Worm (Caenorhabditis elegans) whole organism, midembryonic: ENCODE results near the gene C06A6.2.

Experiments
- T22C8.4 ChIP-seq: fragments of 200-800 bp; sonication (Bioruptor generic); IDR thresholded peaks from 2 replicates; pipeline ENCODE4 v1.3.6; 2022; ENCODE audit warnings: missing genetic modification characterization, missing compliant biosample characterization
- cog-1 ChIP-seq: sonication (generic microtip); optimal IDR thresholded peaks from 2 replicates; lab custom pipeline; 2016; ENCODE audit warnings: missing genetic modification characterization, missing compliant biosample characterization
- flt-1 ChIP-seq: fragments of 200-800 bp; sonication (Bioruptor generic); IDR thresholded peaks from 2 replicates; pipeline ENCODE4 v1.3.6; 2022; ENCODE audit warnings: missing genetic modification characterization, missing compliant biosample characterization
- klf-2 ChIP-seq: fragments of 200-800 bp; sonication (Bioruptor generic); conservative IDR thresholded peaks from 2 replicates; pipeline ENCODE4 v1.3.6; 2022; ENCODE audit warnings: missing genetic modification reagents, missing genetic modification characterization, missing compliant biosample characterization
- med-1 ChIP-seq: sonication (generic microtip); optimal IDR thresholded peaks from 2 replicates; lab custom pipeline; 2017; ENCODE audit warnings: missing genetic modification characterization, mild to moderate bottlenecking, missing compliant biosample characterization, antibody characterized with exemption, missing genetic modification reagents; ENCODE audit not compliant: insufficient read depth
- ref-1 ChIP-seq: fragments of 200-800 bp; sonication (Bioruptor generic); conservative IDR thresholded peaks from 2 replicates; pipeline ENCODE4 v1.3.6; 2022; ENCODE audit warnings: missing genetic modification reagents, missing genetic modification characterization, missing compliant biosample characterization
- tab-1 ChIP-seq: fragments of 200-800 bp; sonication (Bioruptor generic); IDR thresholded peaks from 2 replicates; pipeline ENCODE4 v1.3.6; 2022; ENCODE audit warnings: missing genetic modification characterization, missing compliant biosample characterization
- ztf-23 ChIP-seq: fragments of 200-800 bp; sonication (Bioruptor generic); IDR thresholded peaks from 2 replicates; pipeline ENCODE4 v1.3.6; 2022; ENCODE audit warnings: missing genetic modification reagents, missing genetic modification characterization, missing compliant biosample characterization
- ztf-29 ChIP-seq: fragments of 200-800 bp; sonication (Bioruptor generic); IDR thresholded peaks from 2 replicates; pipeline ENCODE4 v1.3.6; 2022; ENCODE audit warnings: missing genetic modification reagents, missing genetic modification characterization, missing compliant biosample characterization

ce11 chrIV:7836030-7836429 lies 10.4 kb upstream of the C06A6.2 start:
- no peak for TF ChIP-seq flt-1 (GFP tag; lab: Robert Waterston, UW)
- TF ChIP-seq cog-1: no peak
- TF ChIP-seq tab-1 (GFP tag; lab: Robert Waterston, UW): no peak
- no peak for TF ChIP-seq med-1 (GFP tag; lab: Kevin White, UChicago)
- no peak for TF ChIP-seq ztf-23 (GFP tag; lab: Robert Waterston, UW)
- no peak for TF ChIP-seq klf-2 (GFP tag; lab: Robert Waterston, UW)
- TF ChIP-seq ref-1 (GFP tag; lab: Robert Waterston, UW): no peak
- no peak for TF ChIP-seq T22C8.4 (GFP tag; lab: Robert Waterston, UW)
- no peak for TF ChIP-seq ztf-29 (GFP tag; lab: Robert Waterston, UW)
